Fruit fly (Drosophila melanogaster) whole organism, embryonic: ENCODE results near the gene CG6654.

Source experiments
- Bdp1 ChIP-seq: fragments of 200-800 bp; sonication (Bioruptor generic); optimal IDR thresholded peaks from 3 replicates; lab custom pipeline; 2016; ENCODE audit warnings: missing biosample characterization, missing genetic modification characterization
- CG10147 ChIP-seq: fragments of 200-800 bp; sonication (Bioruptor generic); optimal IDR thresholded peaks from 2 replicates; lab custom pipeline; 2019; ENCODE audit warnings: missing biosample characterization, mild to moderate bottlenecking, missing genetic modification characterization, moderate library complexity
- CG1024 ChIP-seq: fragments of 200-800 bp; sonication (Bioruptor generic); IDR thresholded peaks from 2 replicates; pipeline ENCODE4 v1.3.6; 2022; ENCODE audit warnings: missing biosample characterization, missing genetic modification characterization
- CG12236 ChIP-seq: fragments of 200-800 bp; sonication (Bioruptor generic); optimal IDR thresholded peaks from 2 replicates; lab custom pipeline; 2016; ENCODE audit warnings: missing biosample characterization, missing genetic modification characterization
- CG13624 ChIP-seq: fragments of 200-800 bp; sonication (Bioruptor generic); optimal IDR thresholded peaks from 2 replicates; lab custom pipeline; 2016; ENCODE audit warnings: missing biosample characterization, missing genetic modification characterization
- CG14860 ChIP-seq: fragments of 200-800 bp; sonication (Bioruptor generic); IDR thresholded peaks from 3 replicates; pipeline ENCODE4 v1.3.6; 2022; ENCODE audit warnings: missing biosample characterization, missing genetic modification characterization; ENCODE audit not compliant: partially characterized antibody
- CG14965 ChIP-seq: fragments of 200-800 bp; sonication (Bioruptor generic); optimal IDR thresholded peaks from 2 replicates; lab custom pipeline; 2016; ENCODE audit warnings: missing biosample characterization, missing genetic modification characterization, borderline replicate concordance
- CG15073 ChIP-seq: fragments of 200-800 bp; sonication (Bioruptor generic); optimal IDR thresholded peaks from 2 replicates; lab custom pipeline; 2016; ENCODE audit warnings: missing biosample characterization, missing genetic modification characterization
- CG15514 ChIP-seq: fragments of 200-800 bp; sonication (Bioruptor generic); optimal IDR thresholded peaks from 3 replicates; lab custom pipeline; 2017; ENCODE audit warnings: missing biosample characterization, missing genetic modification characterization, mild to moderate bottlenecking, moderate library complexity, missing genetic modification reagents
- CG15696 ChIP-seq: fragments of 200-800 bp; sonication (Bioruptor generic); optimal IDR thresholded peaks from 2 replicates; lab custom pipeline; 2019; ENCODE audit warnings: missing biosample characterization, mild to moderate bottlenecking, missing genetic modification characterization, moderate library complexity
- CG17612 ChIP-seq: fragments of 200-800 bp; sonication (Bioruptor generic); IDR thresholded peaks from 2 replicates; pipeline ENCODE4 v1.3.6; 2022; ENCODE audit warnings: missing biosample characterization, missing genetic modification characterization
- CG17912 ChIP-seq: fragments of 200-800 bp; sonication (Bioruptor generic); optimal IDR thresholded peaks from 2 replicates; lab custom pipeline; 2018; ENCODE audit warnings: missing biosample characterization, mild to moderate bottlenecking, missing genetic modification characterization
- CG30020 ChIP-seq: fragments of 200-800 bp; optimal IDR thresholded peaks from 2 replicates; lab custom pipeline; 2019; ENCODE audit warnings: missing biosample characterization, mild to moderate bottlenecking, missing genetic modification characterization, moderate library complexity
- CG31224 ChIP-seq: fragments of 200-800 bp; sonication (Bioruptor generic); IDR thresholded peaks from 2 replicates; pipeline ENCODE4 v1.3.6; 2022; ENCODE audit warnings: missing biosample characterization, missing genetic modification characterization
- CG5953 ChIP-seq: fragments of 200-800 bp; sonication (Bioruptor generic); IDR thresholded peaks from 2 replicates; pipeline ENCODE4 v1.3.6; 2022; ENCODE audit warnings: missing biosample characterization, missing genetic modification characterization
- CG6683 ChIP-seq: fragments of 200-800 bp; sonication (Bioruptor generic); optimal IDR thresholded peaks from 2 replicates; lab custom pipeline; 2017; ENCODE audit warnings: missing biosample characterization, mild to moderate bottlenecking, missing genetic modification characterization, missing genetic modification reagents
- CG7357 ChIP-seq: fragments of 200-800 bp; sonication (Bioruptor generic); IDR thresholded peaks from 3 replicates; pipeline ENCODE4 v1.3.6; 2022; ENCODE audit warnings: missing biosample characterization, missing genetic modification characterization
- CG9797 ChIP-seq: fragments of 200-800 bp; sonication (Bioruptor generic); optimal IDR thresholded peaks from 3 replicates; lab custom pipeline; 2018; ENCODE audit warnings: missing biosample characterization, mild to moderate bottlenecking, missing genetic modification characterization
- D19A ChIP-seq: fragments of 200-800 bp; optimal IDR thresholded peaks from 3 replicates; lab custom pipeline; 2019; ENCODE audit warnings: missing biosample characterization, mild to moderate bottlenecking, missing genetic modification characterization, moderate library complexity
- Dref ChIP-seq: fragments of 200-800 bp; sonication (Bioruptor generic); IDR thresholded peaks from 2 replicates; pipeline ENCODE4 v1.3.6; 2022; ENCODE audit warnings: missing biosample characterization, missing genetic modification characterization
- HLH4C ChIP-seq: fragments of 200-800 bp; sonication (Bioruptor generic); IDR thresholded peaks from 3 replicates; pipeline ENCODE4 v1.3.6; 2022; ENCODE audit warnings: missing biosample characterization, missing genetic modification characterization; ENCODE audit not compliant: partially characterized antibody
- HLH54F ChIP-seq: fragments of 200-800 bp; sonication (Bioruptor generic); optimal IDR thresholded peaks from 3 replicates; lab custom pipeline; 2016; ENCODE audit warnings: missing biosample characterization, missing genetic modification characterization
- Hr39 ChIP-seq: fragments of >200 bp; optimal IDR thresholded peaks from 2 replicates; lab custom pipeline; 2017
- Hr78 ChIP-seq, 2 experiments: fragments of 200-800 bp in 1 of 2; fragments of >200 bp in 1 of 2; sonication (Bioruptor generic) in 1 of 2; optimal IDR thresholded peaks; 2 replicates each; lab custom pipeline; 2017 to 2019; ENCODE audit warnings: missing biosample characterization in 2 of 2, missing genetic modification characterization in 2 of 2, mild to moderate bottlenecking in 1 of 2, moderate library complexity in 1 of 2
- Lpt ChIP-seq: fragments of >200 bp; optimal IDR thresholded peaks from 2 replicates; lab custom pipeline; 2018; ENCODE audit warnings: missing biosample characterization, missing genetic modification characterization
- MBD-R2 ChIP-seq: fragments of 200-800 bp; sonication (Bioruptor generic); IDR thresholded peaks from 2 replicates; pipeline ENCODE4 v1.3.6; 2022; ENCODE audit warnings: missing biosample characterization, missing genetic modification characterization
- Neu2 ChIP-seq: fragments of 200-800 bp; sonication (Bioruptor generic); optimal IDR thresholded peaks from 3 replicates; lab custom pipeline; 2016; ENCODE audit warnings: missing biosample characterization, missing genetic modification characterization, borderline replicate concordance
- Oaz ChIP-seq: fragments of 200-800 bp; sonication (Bioruptor generic); IDR thresholded peaks from 2 replicates; pipeline ENCODE4 v1.3.6; 2022; ENCODE audit warnings: missing biosample characterization, missing genetic modification characterization
- Oli ChIP-seq: fragments of 200-800 bp; sonication (Bioruptor generic); optimal IDR thresholded peaks from 2 replicates; lab custom pipeline; 2018; ENCODE audit warnings: missing biosample characterization, mild to moderate bottlenecking, missing genetic modification characterization, moderate library complexity
- Optix ChIP-seq: fragments of 200-800 bp; sonication (Bioruptor generic); IDR thresholded peaks from 3 replicates; pipeline ENCODE4 v1.3.6; 2022; ENCODE audit warnings: missing biosample characterization, missing genetic modification characterization
- Pdp1 ChIP-seq, 2 experiments: fragments of 200-800 bp; sonication (Bioruptor generic); optimal IDR thresholded peaks; 3 replicates each; lab custom pipeline; 2016; ENCODE audit warnings: missing biosample characterization in 2 of 2, missing genetic modification characterization in 2 of 2, mild to moderate bottlenecking in 1 of 2, moderate library complexity in 1 of 2
- Ptx1 ChIP-seq: fragments of 200-800 bp; sonication (Bioruptor generic); IDR thresholded peaks from 2 replicates; pipeline ENCODE4 v1.3.6; 2022; ENCODE audit warnings: missing biosample characterization, missing genetic modification characterization
- Ravus ChIP-seq: fragments of 200-800 bp; sonication (Bioruptor generic); IDR thresholded peaks from 2 replicates; pipeline ENCODE4 v1.3.6; 2022; ENCODE audit warnings: missing biosample characterization, missing genetic modification characterization
- Six4 ChIP-seq: fragments of 200-800 bp; sonication (Bioruptor generic); optimal IDR thresholded peaks from 2 replicates; lab custom pipeline; 2016; ENCODE audit warnings: missing biosample characterization, missing genetic modification characterization
- Sox100B ChIP-seq: fragments of 200-800 bp; sonication (Bioruptor generic); optimal IDR thresholded peaks from 3 replicates; lab custom pipeline; 2018; ENCODE audit warnings: missing biosample characterization, mild to moderate bottlenecking, missing genetic modification characterization
- Taf1 ChIP-seq: fragments of 200-800 bp; sonication (Bioruptor generic); IDR thresholded peaks from 2 replicates; pipeline ENCODE4 v1.3.6; 2022; ENCODE audit warnings: missing biosample characterization, missing genetic modification characterization
- amos ChIP-seq: fragments of 200-800 bp; sonication (Bioruptor generic); IDR thresholded peaks from 2 replicates; pipeline ENCODE4 v1.3.6; 2022; ENCODE audit warnings: missing biosample characterization, missing genetic modification characterization; ENCODE audit not compliant: partially characterized antibody
- dmrt99B ChIP-seq: fragments of 200-800 bp; sonication (Bioruptor generic); optimal IDR thresholded peaks from 2 replicates; lab custom pipeline; 2018; ENCODE audit warnings: missing biosample characterization, mild to moderate bottlenecking, missing genetic modification characterization, moderate library complexity
- ems ChIP-seq: fragments of 200-800 bp; sonication (Bioruptor generic); optimal IDR thresholded peaks from 3 replicates; lab custom pipeline; 2016; ENCODE audit warnings: missing biosample characterization, missing genetic modification characterization
- gfzf ChIP-seq: fragments of 200-800 bp; sonication (Bioruptor generic); optimal IDR thresholded peaks from 2 replicates; lab custom pipeline; 2016; ENCODE audit warnings: missing biosample characterization, mild to moderate bottlenecking, missing genetic modification characterization, moderate library complexity
- jing ChIP-seq: fragments of 200-800 bp; sonication (Bioruptor generic); optimal IDR thresholded peaks from 2 replicates; lab custom pipeline; 2018; ENCODE audit warnings: missing biosample characterization, mild to moderate bottlenecking, missing genetic modification characterization
- kay ChIP-seq: fragments of 200-800 bp; sonication (Bioruptor generic); optimal IDR thresholded peaks from 2 replicates; lab custom pipeline; 2016; ENCODE audit warnings: missing biosample characterization, missing genetic modification characterization
- org-1 ChIP-seq: fragments of 200-800 bp; sonication (Bioruptor generic); optimal IDR thresholded peaks from 2 replicates; lab custom pipeline; 2017; ENCODE audit warnings: missing biosample characterization, missing genetic modification characterization
- pfk ChIP-seq: fragments of 200-800 bp; sonication (Bioruptor generic); optimal IDR thresholded peaks from 2 replicates; lab custom pipeline; 2018; ENCODE audit warnings: missing biosample characterization, mild to moderate bottlenecking, missing genetic modification characterization, moderate library complexity
- psq ChIP-seq: fragments of 200-800 bp; sonication (Bioruptor generic); optimal IDR thresholded peaks from 2 replicates; lab custom pipeline; 2017; ENCODE audit warnings: missing biosample characterization, missing genetic modification characterization
- sr ChIP-seq: fragments of 200-800 bp; sonication (Bioruptor generic); IDR thresholded peaks from 3 replicates; pipeline ENCODE4 v1.3.6; 2022; ENCODE audit warnings: missing biosample characterization, missing genetic modification characterization
- tio ChIP-seq: fragments of 200-800 bp; sonication (Bioruptor generic); optimal IDR thresholded peaks from 2 replicates; lab custom pipeline; 2017; ENCODE audit warnings: missing biosample characterization, missing genetic modification characterization, inconsistent platforms
- wdn ChIP-seq: fragments of 200-800 bp; sonication (Bioruptor generic); IDR thresholded peaks from 2 replicates; pipeline ENCODE4 v1.3.6; 2022; ENCODE audit warnings: missing biosample characterization, missing genetic modification characterization
- z ChIP-seq: fragments of 200-800 bp; sonication (Bioruptor generic); IDR thresholded peaks from 3 replicates; pipeline ENCODE4 v1.3.6; 2022; ENCODE audit warnings: missing biosample characterization, missing genetic modification characterization

The CG6654 gene

dm6 chr3R:15243046-15243356, 29.5 kb upstream of the CG6654 start (continued):
- TF ChIP-seq gfzf (GFP tag; lab: Kevin White, UChicago) (no peak), Pdp1 (GFP tag; optimal IDR thresholded peaks at IDR 0.05; lab: Kevin White, UChicago) (peak in 1 of 2 experiments; percentile 95), wdn (GFP tag; lab: Robert Waterston, UW) (no peak), Oli (no peak), HLH54F (no peak), Lpt (GFP tag; lab: Kevin White, UChicago) (no peak), pfk (no peak), Ravus (GFP tag; lab: Robert Waterston, UW) (no peak), Ptx1 (GFP tag; lab: Robert Waterston, UW) (no peak), CG1024 (GFP tag; lab: Robert Waterston, UW) (no peak), z (GFP tag; lab: Robert Waterston, UW) (peak; percentile 59; the same call in 1 of the 3 replicates), CG12236 (GFP tag; lab: Kevin White, UChicago) (no peak), CG14965 (GFP tag; lab: Kevin White, UChicago) (no peak), CG17912 (GFP tag; lab: Kevin White, UChicago) (peak; percentile 64), amos (GFP tag; lab: Robert Waterston, UW) (no peak), Bdp1 (no peak), Optix (GFP tag; lab: Robert Waterston, UW) (no peak), psq (no peak), CG30020 (tag; lab: Kevin White, UChicago) (no peak), CG31224 (no peak), ems (GFP tag; lab: Kevin White, UChicago) (no peak)
- TF ChIP-seq, all 482 proteins: peak for 8

- TF ChIP-seq CG5953 (GFP tag; lab: Robert Waterston, UW) (0 out of 2 replicates have a peak, but pooled peaks have one; percentile 34), org-1 (GFP tag; lab: Kevin White, UChicago) (no peak), sr (no peak; the same call in 2 of the 3 replicates), jing (GFP tag; lab: Kevin White, UChicago) (peak; percentile 45), D19A (no peak), HLH4C (GFP tag; lab: Robert Waterston, UW) (peak; percentile 11; the same call in 1 of the 3 replicates), Sox100B (GFP tag; lab: Kevin White, UChicago) (peak; percentile 18), gfzf (GFP tag; lab: Kevin White, UChicago) (peak; percentile 96), Neu2 (GFP tag; lab: Kevin White, UChicago) (no peak), CG14860 (GFP tag; lab: Robert Waterston, UW) (no peak), Hr78 (GFP tag; optimal IDR thresholded peaks at IDR 0.05; lab: Kevin White, UChicago) (peak in 1 of 2 experiments; percentile 77), CG10147 (GFP tag; lab: Kevin White, UChicago) (no peak), tio (no peak), CG15696 (tag; lab: Kevin White, UChicago) (peak; percentile 76), Dref (peak; percentile 51), CG7357 (GFP tag; lab: Robert Waterston, UW) (peak; percentile 99), CG13624 (peak; percentile 48), Six4 (GFP tag; lab: Kevin White, UChicago) (peak; percentile 44), Hr39 (no peak), CG15514 (peak; percentile 74), kay (GFP tag; lab: Kevin White, UChicago) (peak; percentile 18), Taf1 (GFP tag; lab: Robert Waterston, UW) (no peak; the same call in 1 of the 2 replicates), CG9797 (peak; percentile 96), CG17612 (peak; percentile 69), CG15073 (GFP tag; lab: Kevin White, UChicago) (no peak), MBD-R2 (peak; percentile 58), dmrt99B (tag; lab: Kevin White, UChicago) (peak; percentile 33), CG6683 (no peak), Oaz (peak; percentile 60; the same call in 1 of the 2 replicates)
Measured at dm6 chr3R:15242186-15243045, 29.0 kb upstream of the CG6654 start, which contains the start of the genes tefu and Hsc70-4. Gene tefu (minus strand): TSS chr3R:15242236. Gene Hsc70-4 (plus strand): TSS chr3R:15242687.
